Worm (Caenorhabditis elegans): ENCODE measurements around the gene F33G12.3.

DNA sequence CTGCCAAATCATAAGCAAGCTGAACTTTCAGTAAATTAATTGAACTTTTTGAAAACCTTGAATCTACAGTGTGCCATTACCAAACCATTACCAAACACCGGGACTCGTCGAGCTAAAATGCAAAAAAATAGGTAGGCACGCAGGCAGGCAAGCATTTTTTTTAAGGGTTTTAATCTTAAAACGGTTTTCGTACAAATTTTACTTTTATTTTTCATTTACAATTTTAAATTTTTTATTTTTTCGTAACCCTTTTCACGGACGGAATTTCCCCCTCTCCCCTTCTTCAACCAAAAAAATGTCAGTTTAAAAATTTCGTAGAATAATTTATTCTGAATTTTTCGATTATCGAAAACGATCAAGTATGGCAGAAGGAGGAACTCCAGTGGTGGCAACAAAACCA lies 19.4 kb downstream of the F33G12.3 start, which contains the start of gene F59A6.2:
- TF ChIP-seq B0310.2 (tag; optimal IDR thresholded peaks at IDR 0.05) (no peak), ama-1 (optimal IDR thresholded peaks at IDR 0.05) (no peak), hmg-4 (GFP tag; optimal IDR thresholded peaks at IDR 0.05) (no peak)
